Worm (Caenorhabditis elegans) whole organism, L2 larva: Measurements from ENCODE around the gene cutl-18.

Experiments
- F13H6.1 ChIP-seq: sonication (generic microtip); optimal IDR thresholded peaks from 2 replicates; lab custom pipeline; 2016; ENCODE audit warnings: missing genetic modification characterization, missing compliant biosample characterization
- R02D3.7 ChIP-seq: fragments of 150-350 bp; optimal IDR thresholded peaks from 2 replicates; lab custom pipeline; 2014; ENCODE audit warnings: missing biosample characterization, missing genetic modification characterization
- Y55F3AM.14 ChIP-seq: fragments of 200-800 bp; sonication (Bioruptor generic); optimal IDR thresholded peaks from 2 replicates; lab custom pipeline; 2018; ENCODE audit warnings: mild to moderate bottlenecking, missing genetic modification characterization, missing compliant biosample characterization
- ZK546.5 ChIP-seq: sonication (generic microtip); optimal IDR thresholded peaks from 2 replicates; lab custom pipeline; 2017; ENCODE audit warnings: missing biosample characterization, missing genetic modification characterization
- alr-1 ChIP-seq: fragments of 150-350 bp; optimal IDR thresholded peaks from 2 replicates; lab custom pipeline; 2014; ENCODE audit warnings: missing biosample characterization, missing genetic modification characterization
- aly-2 ChIP-seq: fragments of 150-350 bp; optimal IDR thresholded peaks from 2 replicates; lab custom pipeline; 2014; ENCODE audit warnings: missing biosample characterization, missing genetic modification characterization
- ama-1 ChIP-seq: fragments of 150-350 bp; optimal IDR thresholded peaks from 2 replicates; lab custom pipeline; 2018; ENCODE audit warnings: inconsistent platforms
- blmp-1 ChIP-seq: sonication (generic microtip); optimal IDR thresholded peaks from 2 replicates; lab custom pipeline; 2017; ENCODE audit warnings: missing genetic modification characterization, mild to moderate bottlenecking, missing compliant biosample characterization, antibody characterized with exemption, moderate library complexity; ENCODE audit not compliant: insufficient read depth
- ceh-16 ChIP-seq: fragments of 150-350 bp; optimal IDR thresholded peaks from 2 replicates; lab custom pipeline; 2014; ENCODE audit warnings: missing biosample characterization, missing genetic modification characterization
- dmd-4 ChIP-seq: sonication (generic microtip); optimal IDR thresholded peaks from 2 replicates; lab custom pipeline; 2017; ENCODE audit warnings: missing biosample characterization, missing genetic modification characterization
- egl-27 ChIP-seq: sonication (generic microtip); optimal IDR thresholded peaks from 3 replicates; lab custom pipeline; 2017; ENCODE audit warnings: missing biosample characterization, missing genetic modification reagents, missing genetic modification characterization
- fos-1 ChIP-seq: fragments of 150-350 bp; optimal IDR thresholded peaks from 2 replicates; lab custom pipeline; 2014; ENCODE audit warnings: missing biosample characterization, missing genetic modification characterization
- gmeb-1 ChIP-seq: fragments of 150-350 bp; optimal IDR thresholded peaks from 2 replicates; lab custom pipeline; 2014; ENCODE audit warnings: missing biosample characterization, missing genetic modification characterization
- lin-13 ChIP-seq: fragments of 150-350 bp; optimal IDR thresholded peaks from 2 replicates; lab custom pipeline; 2014; ENCODE audit warnings: missing biosample characterization, missing genetic modification reagents, missing genetic modification characterization
- lin-39 ChIP-seq: fragments of 150-350 bp; optimal IDR thresholded peaks from 2 replicates; lab custom pipeline; 2014; ENCODE audit warnings: missing biosample characterization, missing genetic modification reagents, missing genetic modification characterization
- lsy-2 ChIP-seq, 2 experiments: fragments of 150-350 bp in 1 of 2; sonication (generic microtip) in 1 of 2; optimal IDR thresholded peaks; 2 replicates each; lab custom pipeline; 2014 to 2017; ENCODE audit warnings: missing biosample characterization in 2 of 2, missing genetic modification characterization in 2 of 2
- mab-5 ChIP-seq: fragments of 150-350 bp; optimal IDR thresholded peaks from 2 replicates; lab custom pipeline; 2014; ENCODE audit warnings: missing biosample characterization, missing genetic modification characterization
- mbf-1 ChIP-seq: sonication (generic microtip); optimal IDR thresholded peaks from 2 replicates; lab custom pipeline; 2017; ENCODE audit warnings: missing biosample characterization, missing genetic modification characterization
- mdl-1 ChIP-seq, 2 experiments: fragments of 150-350 bp in 1 of 2; sonication (generic microtip) in 1 of 2; optimal IDR thresholded peaks; 2 replicates each; lab custom pipeline; 2017; ENCODE audit warnings: missing biosample characterization in 2 of 2, missing genetic modification characterization in 2 of 2
- nhr-10 ChIP-seq: sonication (generic microtip); optimal IDR thresholded peaks from 2 replicates; lab custom pipeline; 2017; ENCODE audit warnings: missing biosample characterization, missing genetic modification characterization
- nhr-11 ChIP-seq: fragments of 150-350 bp; optimal IDR thresholded peaks from 2 replicates; lab custom pipeline; 2014; ENCODE audit warnings: missing biosample characterization, missing genetic modification characterization
- nhr-12 ChIP-seq: fragments of 150-350 bp; optimal IDR thresholded peaks from 2 replicates; lab custom pipeline; 2014; ENCODE audit warnings: missing biosample characterization, missing genetic modification characterization
- nhr-129 ChIP-seq: fragments of 150-350 bp; optimal IDR thresholded peaks from 2 replicates; lab custom pipeline; 2014; ENCODE audit warnings: missing biosample characterization, missing genetic modification characterization
- nhr-21 ChIP-seq: fragments of 150-350 bp; optimal IDR thresholded peaks from 2 replicates; lab custom pipeline; 2014; ENCODE audit warnings: missing biosample characterization, missing genetic modification characterization
- nhr-23 ChIP-seq: fragments of 150-350 bp; optimal IDR thresholded peaks from 2 replicates; lab custom pipeline; 2014; ENCODE audit warnings: missing biosample characterization, missing genetic modification reagents, missing genetic modification characterization
- nhr-237 ChIP-seq: fragments of 150-350 bp; optimal IDR thresholded peaks from 2 replicates; lab custom pipeline; 2014; ENCODE audit warnings: missing biosample characterization, missing genetic modification characterization
- nhr-25 ChIP-seq: fragments of 150-350 bp; sonication (generic microtip); optimal IDR thresholded peaks from 3 replicates; lab custom pipeline; 2014; ENCODE audit warnings: missing biosample characterization, missing genetic modification characterization
- nhr-6 ChIP-seq: fragments of 150-350 bp; optimal IDR thresholded peaks from 2 replicates; lab custom pipeline; 2014; ENCODE audit warnings: missing biosample characterization, missing genetic modification characterization
- nhr-77 ChIP-seq: fragments of 150-350 bp; optimal IDR thresholded peaks from 2 replicates; lab custom pipeline; 2014; ENCODE audit warnings: missing biosample characterization, missing genetic modification characterization
- peb-1 ChIP-seq: fragments of 150-350 bp; optimal IDR thresholded peaks from 2 replicates; lab custom pipeline; 2014; ENCODE audit warnings: missing biosample characterization, missing genetic modification characterization
- sem-4 ChIP-seq: fragments of 150-350 bp; optimal IDR thresholded peaks from 2 replicates; lab custom pipeline; 2014; ENCODE audit warnings: missing biosample characterization, missing genetic modification reagents, missing genetic modification characterization
- skn-1 ChIP-seq: sonication (generic microtip); optimal IDR thresholded peaks from 2 replicates; lab custom pipeline; 2017; ENCODE audit warnings: missing biosample characterization, missing genetic modification characterization
- sma-3 ChIP-seq: sonication (generic microtip); optimal IDR thresholded peaks from 2 replicates; lab custom pipeline; 2016; ENCODE audit warnings: missing genetic modification reagents, missing genetic modification characterization, missing compliant biosample characterization
- snpc-4 ChIP-seq: fragments of 150-350 bp; optimal IDR thresholded peaks from 2 replicates; lab custom pipeline; 2014; ENCODE audit warnings: missing biosample characterization, missing genetic modification characterization
- unc-39 ChIP-seq: fragments of 150-350 bp; optimal IDR thresholded peaks from 2 replicates; lab custom pipeline; 2014; ENCODE audit warnings: missing biosample characterization, missing genetic modification characterization
- unc-55 ChIP-seq: fragments of 150-350 bp; sonication (generic microtip); optimal IDR thresholded peaks from 3 replicates; lab custom pipeline; 2014; ENCODE audit warnings: missing biosample characterization, missing genetic modification reagents, missing genetic modification characterization
- zag-1 ChIP-seq: fragments of 150-350 bp; optimal IDR thresholded peaks from 2 replicates; lab custom pipeline; 2014; ENCODE audit warnings: missing biosample characterization, missing genetic modification characterization
- ztf-1 ChIP-seq: fragments of 200-800 bp; sonication (Bioruptor generic); conservative IDR thresholded peaks from 2 replicates; pipeline ENCODE4 v1.3.6; 2022; ENCODE audit warnings: missing genetic modification characterization, missing compliant biosample characterization
- ztf-11 ChIP-seq: sonication (generic microtip); optimal IDR thresholded peaks from 2 replicates; lab custom pipeline; 2017; ENCODE audit warnings: missing biosample characterization, missing genetic modification characterization
- ztf-4 ChIP-seq: fragments of 150-350 bp; optimal IDR thresholded peaks from 2 replicates; lab custom pipeline; 2014; ENCODE audit warnings: missing biosample characterization, missing genetic modification characterization

The cutl-18 gene

DNA sequence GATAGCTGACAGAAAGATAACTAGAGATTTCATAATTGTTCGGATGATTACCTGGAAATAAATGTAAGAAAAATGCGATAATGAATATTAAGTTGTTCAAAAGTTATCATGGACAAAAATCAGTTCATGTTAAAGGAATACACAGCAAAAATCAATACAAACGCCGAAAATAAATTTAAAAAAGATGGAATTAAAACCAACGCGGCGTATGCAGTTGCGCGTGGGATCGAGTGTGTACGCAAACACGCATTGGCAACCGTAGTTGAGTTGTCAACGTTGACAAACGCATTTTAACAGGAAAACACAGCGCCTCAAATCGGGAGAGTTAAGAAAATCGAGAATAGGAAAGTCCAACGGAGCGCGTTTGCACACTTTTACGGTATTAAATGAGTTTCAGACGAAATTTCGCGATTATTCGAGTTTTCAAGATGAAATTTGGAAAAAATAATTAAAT, 10.2 kb upstream of the cutl-18 start, which contains the start of gene tmed-10 (continued):
- TF ChIP-seq blmp-1 (tag; lab: Kevin White, UChicago) (no peak), mab-5 (no peak), lin-13 (GFP tag; lab: Kevin White, UChicago) (peak; percentile 6), nhr-77 (tag; lab: Kevin White, UChicago) (no peak), unc-55 (GFP tag; lab: Kevin White, UChicago) (peak; percentile 61), skn-1 (tag; lab: Kevin White, UChicago) (no peak), ztf-1 (GFP tag; lab: Robert Waterston, UW) (no peak)

DNA sequence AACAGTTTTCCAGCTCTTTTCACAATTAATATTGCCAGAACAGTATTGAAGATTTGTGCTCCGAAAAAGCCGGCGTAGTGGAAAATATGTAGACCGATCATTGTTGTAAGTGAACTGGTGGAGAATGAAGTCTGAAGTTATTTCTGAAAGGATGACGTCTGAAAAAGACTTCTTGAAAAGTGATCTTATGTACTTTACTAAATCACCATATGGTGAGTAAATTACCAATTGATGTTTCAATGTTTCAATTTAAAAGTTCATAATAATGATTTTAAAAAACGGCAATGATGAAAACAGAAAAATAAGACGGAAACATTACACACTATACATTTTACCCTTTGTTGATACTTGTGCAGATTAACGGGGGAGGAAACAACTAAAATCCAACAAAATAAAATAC, 7.0 kb upstream of the cutl-18 start, which contains the start of gene str-141:
TSS of gene str-141 (minus strand) at position 101 of the 400 bp plus-strand sequence.
- TF ChIP-seq nhr-6 (no peak), peb-1 (tag; lab: Kevin White, UChicago) (no peak), nhr-77 (tag; lab: Kevin White, UChicago) (no peak), blmp-1 (tag; lab: Kevin White, UChicago) (no peak), ztf-11 (tag; lab: Kevin White, UChicago) (no peak), nhr-25 (tag; lab: Kevin White, UChicago) (no peak)

DNA sequence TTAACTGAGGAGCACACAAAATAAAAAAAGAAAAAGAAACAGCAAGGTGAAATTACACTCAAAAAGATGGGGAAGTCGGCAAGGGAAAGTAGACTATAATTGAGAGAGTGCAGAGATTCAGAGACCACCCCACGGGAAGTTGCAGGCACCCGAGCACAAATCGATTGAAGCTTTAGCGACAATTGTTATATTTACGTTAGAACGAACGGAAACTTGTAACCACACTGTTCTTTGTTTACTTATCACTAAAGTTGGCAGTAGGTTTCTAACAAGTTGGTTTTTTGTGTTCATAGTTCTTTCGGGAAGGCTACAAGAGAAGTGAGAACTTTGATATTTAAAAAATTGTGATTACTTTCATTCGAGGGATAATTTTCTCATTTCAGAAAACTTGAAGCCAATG, 5.0 kb upstream of the cutl-18 start, which contains the start of gene F47G9.4:
TSS of gene F47G9.4 (minus strand) at position 98 of the 400 bp plus-strand sequence.
- peak; percentile 8 for TF ChIP-seq nhr-129 (tag; lab: Kevin White, UChicago)
- peak; percentile 50 for TF ChIP-seq F13H6.1 (tag; lab: Kevin White, UChicago)
- TF ChIP-seq zag-1 (tag; lab: Kevin White, UChicago), result no peak
- TF ChIP-seq, all 48 proteins: peak for 2

DNA sequence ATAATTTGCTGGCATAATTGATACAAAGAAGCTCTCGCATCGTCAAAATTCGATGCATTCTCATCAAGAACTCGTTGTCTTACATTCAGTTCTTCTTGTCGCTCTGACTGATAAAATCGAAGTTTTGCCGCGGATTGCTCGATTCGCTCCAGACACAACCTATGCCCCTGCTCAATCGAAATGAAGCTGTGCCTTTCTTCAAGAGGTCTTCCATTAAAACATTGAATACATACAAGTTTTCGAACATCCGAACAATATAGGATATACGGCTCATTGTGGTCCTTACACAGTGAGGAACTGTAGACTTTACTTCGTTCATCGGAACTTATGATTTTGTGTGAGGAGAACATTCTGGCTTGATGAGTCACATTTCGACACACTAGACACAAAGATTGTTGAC, 4.2 kb upstream of the cutl-18 start:
- no peak for TF ChIP-seq nhr-6
- no peak for TF ChIP-seq ZK546.5 (tag; lab: Kevin White, UChicago)
- TF ChIP-seq sem-4 (tag; lab: Kevin White, UChicago), result no peak
- no peak for TF ChIP-seq nhr-12 (tag; lab: Kevin White, UChicago)
- no peak for TF ChIP-seq unc-55 (GFP tag; lab: Kevin White, UChicago)
- TF ChIP-seq nhr-237 (tag; lab: Kevin White, UChicago), result no peak
- TF ChIP-seq nhr-21, result no peak
- no peak for TF ChIP-seq ceh-16 (tag; lab: Kevin White, UChicago)
- no peak for TF ChIP-seq ztf-11 (tag; lab: Kevin White, UChicago)
- no peak for TF ChIP-seq snpc-4 (tag; lab: Kevin White, UChicago)
- TF ChIP-seq, all 48 proteins: peak for 0

DNA sequence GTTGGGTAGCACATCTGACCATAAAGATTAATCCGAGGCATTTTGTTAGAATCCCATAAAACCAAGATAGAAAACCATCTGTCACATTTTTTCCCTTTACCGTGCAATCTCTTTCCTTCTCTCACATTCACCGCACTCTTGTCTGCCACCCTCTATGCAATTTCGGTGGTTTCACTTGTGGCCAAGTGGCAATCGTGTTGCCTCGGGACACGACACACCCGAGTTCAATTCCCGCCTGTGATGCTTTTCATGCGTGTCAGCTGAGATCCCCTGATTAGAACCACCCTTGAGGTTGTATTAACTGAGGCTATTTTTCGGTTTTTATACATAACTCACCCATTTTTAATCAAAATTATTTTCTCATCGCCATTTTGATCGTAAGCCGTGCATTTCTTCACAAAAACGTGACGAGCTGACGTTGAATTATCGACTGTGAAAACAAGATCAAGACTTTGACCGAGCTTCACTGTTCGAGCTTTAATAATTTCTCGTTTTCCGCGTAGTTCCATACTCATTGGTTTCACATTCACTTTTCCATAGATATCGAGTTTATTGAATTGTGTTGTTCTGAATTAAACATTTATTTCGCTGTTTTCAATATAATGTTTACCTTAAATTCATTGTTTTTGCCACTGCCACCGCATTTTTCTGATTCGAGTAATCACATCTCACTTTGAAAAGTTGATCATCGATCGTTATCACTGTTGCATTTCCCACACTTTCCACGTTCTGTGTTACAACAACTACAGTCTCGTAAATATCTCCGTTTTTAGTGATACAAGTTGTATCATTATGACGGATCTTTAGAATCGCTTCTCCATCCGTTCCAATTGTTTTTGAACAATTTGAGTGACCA, 2.4 kb downstream of the cutl-18 start:
- TF ChIP-seq gmeb-1 (tag; lab: Kevin White, UChicago) (peak; percentile 77), blmp-1 (tag; lab: Kevin White, UChicago) (no peak), ama-1 (lab: Kevin White, UChicago) (no peak), sma-3 (GFP tag; lab: Kevin White, UChicago) (peak; percentile 81), unc-39 (no peak), lsy-2 (tag; optimal IDR thresholded peaks at IDR 0.05; lab: Kevin White, UChicago) (peak; percentile 62 to 67), ceh-16 (tag; lab: Kevin White, UChicago) (peak; percentile 44), nhr-23 (tag; lab: Kevin White, UChicago) (no peak), fos-1 (tag; lab: Kevin White, UChicago) (peak; percentile 76), nhr-6 (no peak), nhr-12 (tag; lab: Kevin White, UChicago) (no peak), sem-4 (tag; lab: Kevin White, UChicago) (peak; percentile 61), dmd-4 (tag; lab: Kevin White, UChicago) (no peak), aly-2 (no peak), nhr-25 (tag; lab: Kevin White, UChicago) (peak; percentile 79), mdl-1 (tag; optimal IDR thresholded peaks at IDR 0.05; lab: Kevin White, UChicago) (peak in 1 of 2 experiments; percentile 6), nhr-237 (tag; lab: Kevin White, UChicago) (no peak), Y55F3AM.14 (GFP tag; lab: Kevin White, UChicago) (peak; percentile 85), R02D3.7 (tag; lab: Kevin White, UChicago) (no peak), nhr-129 (tag; lab: Kevin White, UChicago) (peak; percentile 92), nhr-11 (peak; percentile 78), nhr-21 (peak; percentile 76), egl-27 (tag; lab: Kevin White, UChicago) (peak; percentile 64), ztf-11 (tag; lab: Kevin White, UChicago) (peak; percentile 21), mbf-1 (tag; lab: Kevin White, UChicago) (peak; percentile 32), mab-5 (peak; percentile 53), nhr-10 (tag; lab: Kevin White, UChicago) (no peak), lin-39 (no peak), ztf-1 (GFP tag; lab: Robert Waterston, UW) (0 out of 2 replicates have a peak, but pooled peaks have one; percentile 72), ZK546.5 (tag; lab: Kevin White, UChicago) (no peak), ztf-4 (peak; percentile 64), alr-1 (no peak), snpc-4 (tag; lab: Kevin White, UChicago) (peak; percentile 59)
